Fruit fly (Drosophila melanogaster): Measurements from ENCODE around the gene Ptp61F.
A peak's percentile ranks its signal among the peaks of the same experiment; 100 is the strongest.

Ptp61F gene

DNA sequence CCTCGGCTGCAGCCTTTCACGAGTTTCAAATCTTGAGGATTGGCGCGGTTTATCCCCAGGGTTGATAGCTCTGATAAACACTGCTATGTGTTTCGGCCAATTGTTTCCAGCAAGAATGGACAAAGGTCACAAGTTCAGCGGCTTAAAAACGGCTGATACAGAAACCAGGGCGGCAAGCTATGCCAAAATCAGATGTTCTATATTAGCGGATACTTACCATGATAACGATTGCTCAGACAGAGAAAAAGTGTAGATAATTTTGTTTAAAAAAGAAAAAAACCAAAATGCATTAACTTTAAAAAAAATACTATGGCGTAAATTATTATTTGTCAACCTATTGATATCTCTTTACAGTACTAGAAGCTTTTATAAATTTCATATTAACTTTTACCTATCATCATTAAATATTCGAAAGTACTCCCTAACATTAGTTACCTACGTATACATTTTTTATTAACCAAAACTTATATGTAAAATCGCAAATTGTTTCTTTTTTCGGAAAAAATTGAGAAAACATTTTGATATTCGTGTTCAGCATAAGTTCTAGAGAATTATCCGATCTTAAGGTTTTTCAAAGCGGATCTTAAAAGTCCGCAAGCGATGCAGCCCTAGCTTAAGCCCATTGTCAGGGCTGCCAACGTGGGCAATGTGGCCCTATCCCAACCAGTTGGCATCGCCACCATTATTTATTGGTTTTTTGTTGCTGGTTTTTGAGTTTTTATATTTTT, 161.9 kb downstream of the Ptp61F start, which contains the start of the genes sturkopf and Herc4 (continued):
- TF ChIP-seq bigmax (GFP tag; optimal IDR thresholded peaks at IDR 0.05) (no peak), CG15011 (GFP tag; optimal IDR thresholded peaks at IDR 0.05) (no peak), Ssrp (tag; optimal IDR thresholded peaks at IDR 0.05) (peak; percentile 43), rib (GFP tag; IDR thresholded peaks at IDR 0.05) (peak; percentile 21; the same call in 1 of the 2 replicates), tll (GFP tag; optimal IDR thresholded peaks at IDR 0.05) (peak in 1 of 2 experiments; percentile 21), CG7372 (GFP tag; IDR thresholded peaks at IDR 0.05) (peak; percentile 60), Hand (GFP tag; optimal IDR thresholded peaks at IDR 0.05) (peak; percentile 9), Med (GFP tag) (peak; percentile 92), Rx (GFP tag; IDR thresholded peaks at IDR 0.05) (no peak), mld (GFP tag; IDR thresholded peaks at IDR 0.05; ENCODE audit: partially characterized antibody) (no peak), CG8944 (GFP tag; optimal IDR thresholded peaks at IDR 0.05) (peak; percentile 73), CG3838 (GFP tag; optimal IDR thresholded peaks at IDR 0.05) (peak; percentile 50), Antp (GFP tag; optimal IDR thresholded peaks at IDR 0.05) (peak; percentile 91), pfk (GFP tag; optimal IDR thresholded peaks at IDR 0.05) (no peak), CG10462 (GFP tag; optimal IDR thresholded peaks at IDR 0.05) (peak; percentile 19), gce (GFP tag; IDR thresholded peaks at IDR 0.05) (no peak), GATAe (GFP tag; conservative IDR thresholded peaks at IDR 0.05) (no peak), Ptx1 (GFP tag; IDR thresholded peaks at IDR 0.05) (peak; percentile 57), ERR (GFP tag; optimal IDR thresholded peaks at IDR 0.05) (peak; percentile 74), Asciz (GFP tag; optimal IDR thresholded peaks at IDR 0.05) (peak; percentile 46), gcm2 (GFP tag; optimal IDR thresholded peaks at IDR 0.05) (peak; percentile 37), CG1792 (GFP tag; optimal IDR thresholded peaks at IDR 0.05) (peak; percentile 16), lov (optimal IDR thresholded peaks at IDR 0.05) (no peak), lov (GFP tag; IDR thresholded peaks at IDR 0.05) (no peak), gt (GFP tag; IDR thresholded peaks at IDR 0.05) (no peak), CG10366 (GFP tag; IDR thresholded peaks at IDR 0.05) (peak; percentile 54), CG10543 (GFP tag; optimal IDR thresholded peaks at IDR 0.05) (peak; percentile 93), z (GFP tag; IDR thresholded peaks at IDR 0.05) (no peak), ham (GFP tag; IDR thresholded peaks at IDR 0.05) (no peak), CG6654 (GFP tag; optimal IDR thresholded peaks at IDR 0.05) (no peak), Dll (GFP tag; IDR thresholded peaks at IDR 0.05; ENCODE audit: partially characterized antibody) (no peak), CG12236 (GFP tag; optimal IDR thresholded peaks at IDR 0.05) (no peak), dm (GFP tag; optimal IDR thresholded peaks at IDR 0.05) (peak; percentile 75), CoRest (tag; optimal IDR thresholded peaks at IDR 0.05) (peak; percentile 89), Hey (tag; optimal IDR thresholded peaks at IDR 0.05) (no peak), Nf-YC (tag; optimal IDR thresholded peaks at IDR 0.05) (peak; percentile 84), Fer2 (tag; optimal IDR thresholded peaks at IDR 0.05) (peak; percentile 31), C15 (GFP tag; IDR thresholded peaks at IDR 0.05) (no peak), Ada2b (GFP tag; IDR thresholded peaks at IDR 0.05) (0 out of 2 replicates have a peak, but pooled peaks have one; percentile 41), dati (GFP tag; IDR thresholded peaks at IDR 0.05) (no peak), vvl (GFP tag; IDR thresholded peaks at IDR 0.05) (peak; percentile 70; the same call in 1 of the 2 replicates), CG10274 (GFP tag; optimal IDR thresholded peaks at IDR 0.05) (no peak), CG6854 (GFP tag; optimal IDR thresholded peaks at IDR 0.05) (no peak), CG17328 (GFP tag; IDR thresholded peaks at IDR 0.05) (peak; percentile 51; the same call in 1 of the 2 replicates), CG1529 (GFP tag; optimal IDR thresholded peaks at IDR 0.05) (peak; percentile 25), CG31441 (GFP tag; IDR thresholded peaks at IDR 0.05) (no peak; the same call in 1 of the 2 replicates), gcm (GFP tag; optimal IDR thresholded peaks at IDR 0.05) (peak; percentile 60), her (GFP tag; optimal IDR thresholded peaks at IDR 0.05) (peak; percentile 76), Sin3A (optimal IDR thresholded peaks at IDR 0.05) (peak; percentile 5), chinmo (GFP tag; IDR thresholded peaks at IDR 0.05; ENCODE audit: partially characterized antibody) (no peak), CG15073 (GFP tag; optimal IDR thresholded peaks at IDR 0.05) (no peak)

All from whole organism, embryonic.